Worm (Caenorhabditis elegans): ENCODE measurements around the gene ceh-99.

The ceh-99 gene

ce11 chrII:12539395-12539794 lies 19.6 kb downstream of the ceh-99 start:
- no peak for TF ChIP-seq nhr-27 (tag; optimal IDR thresholded peaks at IDR 0.05)
- TF ChIP-seq lin-40 (tag; optimal IDR thresholded peaks at IDR 0.05) = no peak
- no peak for TF ChIP-seq let-607 (tag; optimal IDR thresholded peaks at IDR 0.05)
- no peak for TF ChIP-seq akir-1 (GFP tag; optimal IDR thresholded peaks at IDR 0.05)
- TF ChIP-seq rpc-1 (optimal IDR thresholded peaks at IDR 0.05) = peak; percentile 46
- peak; percentile 69 for TF ChIP-seq rpc-1 (tag; optimal IDR thresholded peaks at IDR 0.05)
- TF ChIP-seq bed-2 (GFP tag; IDR thresholded peaks at IDR 0.05) = no peak
- TF ChIP-seq tbp1 (GFP tag; optimal IDR thresholded peaks at IDR 0.05) = peak; percentile 80
- TF ChIP-seq B0261.1 (tag; optimal IDR thresholded peaks at IDR 0.05) = peak; percentile 57
- no peak for TF ChIP-seq nfya-1 (tag; optimal IDR thresholded peaks at IDR 0.05; ENCODE audit: borderline replicate concordance, insufficient read depth)
- no peak for TF ChIP-seq nfya-2 (GFP tag; IDR thresholded peaks at IDR 0.05)
- no peak for TF ChIP-seq fkh-3 (tag; optimal IDR thresholded peaks at IDR 0.05)
- TF ChIP-seq F37B4.10 (GFP tag; IDR thresholded peaks at IDR 0.05) = no peak
- no peak for TF ChIP-seq nhr-80 (tag; optimal IDR thresholded peaks at IDR 0.05)
- TF ChIP-seq cebp-2 (GFP tag; IDR thresholded peaks at IDR 0.05) = no peak
- TF ChIP-seq lin-54 (GFP tag; optimal IDR thresholded peaks at IDR 0.05) = no peak
- TF ChIP-seq ceh-79 (tag; optimal IDR thresholded peaks at IDR 0.05) = no peak
- TF ChIP-seq F52B5.7 (tag; optimal IDR thresholded peaks at IDR 0.05) = no peak
- no peak for TF ChIP-seq somi-1 (GFP tag; optimal IDR thresholded peaks at IDR 0.05)
- TF ChIP-seq F57A8.1 (GFP tag; optimal IDR thresholded peaks at IDR 0.05) = no peak
- no peak for TF ChIP-seq C06A6.2 (GFP tag; conservative IDR thresholded peaks at IDR 0.05)
- TF ChIP-seq madf-8 (GFP tag; conservative IDR thresholded peaks at IDR 0.05) = no peak
- TF ChIP-seq hsf-1 (GFP tag; IDR thresholded peaks at IDR 0.05) = no peak
- TF ChIP-seq dpff-1 (tag; optimal IDR thresholded peaks at IDR 0.05) = no peak

DNA sequence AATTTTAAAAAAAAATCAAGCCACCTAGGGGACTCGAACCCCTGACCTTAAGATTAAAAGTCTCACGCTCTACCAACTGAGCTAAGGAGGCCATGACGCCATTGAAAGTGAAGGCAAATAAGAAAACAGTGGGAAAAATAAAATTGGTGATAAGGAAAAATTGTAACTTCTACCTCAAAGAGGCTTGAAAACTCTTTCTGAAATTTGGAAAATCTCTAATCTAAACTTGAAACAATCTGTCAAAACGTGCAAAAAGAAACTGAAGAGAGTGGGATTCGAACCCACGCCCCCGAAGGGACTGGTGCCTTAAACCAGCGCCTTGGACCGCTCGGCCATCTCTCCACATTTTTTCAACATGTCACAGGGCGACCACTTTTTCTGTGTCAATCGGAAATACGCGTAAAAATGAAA lies 21.9 kb downstream of the ceh-99 start:
- TF ChIP-seq Y79H2A.3 (GFP tag; conservative IDR thresholded peaks at IDR 0.05) (0 out of 2 replicates have a peak, but pooled peaks have one; percentile 53), ekl-4 (GFP tag; IDR thresholded peaks at IDR 0.05) (peak; percentile 17; the same call in 1 of the 2 replicates), nhr-80 (tag; optimal IDR thresholded peaks at IDR 0.05) (peak; percentile 52), snpc-3.4 (tag; optimal IDR thresholded peaks at IDR 0.05) (peak; percentile 67), pbrm-1 (GFP tag; IDR thresholded peaks at IDR 0.05) (peak; percentile 49; the same call in 1 of the 2 replicates), mes-4 (tag; optimal IDR thresholded peaks at IDR 0.05) (peak; percentile 55), zim-3 (tag; optimal IDR thresholded peaks at IDR 0.05) (peak; percentile 73), ztf-28 (GFP tag; IDR thresholded peaks at IDR 0.05) (0 out of 2 replicates have a peak, but pooled peaks have one; percentile 42), Y95B8A.8 (GFP tag; IDR thresholded peaks at IDR 0.05) (0 out of 2 replicates have a peak, but pooled peaks have one; percentile 42), mel-28 (tag; optimal IDR thresholded peaks at IDR 0.05; ENCODE audit: borderline replicate concordance) (peak; percentile 3), lsl-1 (GFP tag; optimal IDR thresholded peaks at IDR 0.05) (peak; percentile 48), ceh-40 (GFP tag; IDR thresholded peaks at IDR 0.05) (0 out of 2 replicates have a peak, but pooled peaks have one; percentile 40), madf-10 (tag; optimal IDR thresholded peaks at IDR 0.05) (peak; percentile 39), B0336.3 (GFP tag; IDR thresholded peaks at IDR 0.05) (peak; percentile 73), egrh-3 (GFP tag; IDR thresholded peaks at IDR 0.05) (peak; percentile 58), dox-1 (GFP tag; IDR thresholded peaks at IDR 0.05) (peak; percentile 80), D2030.7 (GFP tag; IDR thresholded peaks at IDR 0.05) (peak; percentile 80), mcd-1 (GFP tag; IDR thresholded peaks at IDR 0.05) (peak; percentile 50; the same call in 1 of the 2 replicates), tbp1 (GFP tag; optimal IDR thresholded peaks at IDR 0.05) (peak; percentile 91), Y67H2A.10 (GFP tag; conservative IDR thresholded peaks at IDR 0.05) (0 out of 2 replicates have a peak, but pooled peaks have one; percentile 10), B0035.1 (tag; optimal IDR thresholded peaks at IDR 0.05) (peak; percentile 51), hlh-12 (tag; optimal IDR thresholded peaks at IDR 0.05) (peak; percentile 71), madf-6 (GFP tag; IDR thresholded peaks at IDR 0.05) (peak; percentile 63), chd-7 (tag; optimal IDR thresholded peaks at IDR 0.05) (peak; percentile 77), lin-26 (GFP tag; IDR thresholded peaks at IDR 0.05) (peak; percentile 90), rcor-1 (GFP tag; IDR thresholded peaks at IDR 0.05) (peak; percentile 17; the same call in 1 of the 2 replicates), T26A5.8 (tag; optimal IDR thresholded peaks at IDR 0.05) (peak; percentile 30)
